Worm (Caenorhabditis elegans): Measurements from ENCODE around the gene W03B1.5.
A peak's percentile ranks its signal among the peaks of the same experiment; 100 is the strongest.

- TF ChIP-seq hlh-1 (tag; optimal IDR thresholded peaks at IDR 0.05) (no peak), ces-1 (GFP tag; optimal IDR thresholded peaks at IDR 0.05) (no peak), elt-3 (tag; optimal IDR thresholded peaks at IDR 0.05) (no peak), lsy-2 (tag; optimal IDR thresholded peaks at IDR 0.05) (peak; percentile 13), nhr-237 (tag; optimal IDR thresholded peaks at IDR 0.05) (no peak), nhr-76 (tag; optimal IDR thresholded peaks at IDR 0.05) (no peak), snpc-4 (tag; optimal IDR thresholded peaks at IDR 0.05) (no peak), M03D4.4 (tag; optimal IDR thresholded peaks at IDR 0.05) (no peak), ztf-11 (tag; optimal IDR thresholded peaks at IDR 0.05) (no peak), pha-4 (tag; optimal IDR thresholded peaks at IDR 0.05) (no peak), lin-13 (tag; optimal IDR thresholded peaks at IDR 0.05) (no peak), ham-2 (GFP tag; optimal IDR thresholded peaks at IDR 0.05) (no peak), mls-2 (tag; optimal IDR thresholded peaks at IDR 0.05) (no peak)
Observed at ce11 chrIV:4307227-4307946, 40.9 kb upstream of the W03B1.5 start, which contains the start of gene set-9.

Measured in whole organism, mixed stage, embryonic.